Fruit fly (Drosophila melanogaster): ENCODE data around the gene CG14073.

CG14073 gene

dm6 chr3L:18753827-18754226, 66.6 kb downstream of the CG14073 start (continued):
- TF ChIP-seq gfzf (GFP tag; optimal IDR thresholded peaks at IDR 0.05) (no peak), D19A (tag; optimal IDR thresholded peaks at IDR 0.05) (no peak), Hand (GFP tag; optimal IDR thresholded peaks at IDR 0.05) (no peak), psq (GFP tag; optimal IDR thresholded peaks at IDR 0.05) (no peak), CG15514 (GFP tag; optimal IDR thresholded peaks at IDR 0.05) (no peak), CG9797 (GFP tag; optimal IDR thresholded peaks at IDR 0.05) (no peak), slbo (GFP tag; IDR thresholded peaks at IDR 0.05) (no peak), CG11696 (GFP tag; IDR thresholded peaks at IDR 0.05) (no peak), stc (GFP tag; IDR thresholded peaks at IDR 0.05) (no peak; the same call in 1 of the 2 replicates), CG1603 (tag; optimal IDR thresholded peaks at IDR 0.05) (no peak), Gug (GFP tag; IDR thresholded peaks at IDR 0.05) (no peak), CG12155 (GFP tag; optimal IDR thresholded peaks at IDR 0.05) (no peak), CG14014 (GFP tag; IDR thresholded peaks at IDR 0.05) (no peak), Eip74EF (GFP tag; optimal IDR thresholded peaks at IDR 0.05) (peak in 1 of 2 experiments; percentile 38), CG3838 (GFP tag; optimal IDR thresholded peaks at IDR 0.05) (no peak), usp (GFP tag; optimal IDR thresholded peaks at IDR 0.05) (no peak), CG2116 (GFP tag; optimal IDR thresholded peaks at IDR 0.05) (no peak), CG6254 (GFP tag; optimal IDR thresholded peaks at IDR 0.05) (peak; percentile 16), NFAT (GFP tag; IDR thresholded peaks at IDR 0.05) (no peak), Adf1 (GFP tag; IDR thresholded peaks at IDR 0.05) (peak; percentile 81), sug (tag; optimal IDR thresholded peaks at IDR 0.05) (no peak), chif (GFP tag; optimal IDR thresholded peaks at IDR 0.05) (no peak), sob (GFP tag; IDR thresholded peaks at IDR 0.05) (peak; percentile 33; the same call in 1 of the 2 replicates), CG7357 (GFP tag; IDR thresholded peaks at IDR 0.05) (no peak), kni (GFP tag; optimal IDR thresholded peaks at IDR 0.05) (peak; percentile 70), da (GFP tag; optimal IDR thresholded peaks at IDR 0.05) (no peak), E2f1 (GFP tag; IDR thresholded peaks at IDR 0.05) (no peak), bsh (GFP tag; optimal IDR thresholded peaks at IDR 0.05) (peak in 1 of 2 experiments; percentile 0), Ravus (GFP tag; IDR thresholded peaks at IDR 0.05) (0 out of 2 replicates have a peak, but pooled peaks have one; percentile 3), CG12942 (GFP tag; optimal IDR thresholded peaks at IDR 0.05) (no peak), sens (GFP tag) (no peak), CG16815 (GFP tag; optimal IDR thresholded peaks at IDR 0.05) (no peak), so (GFP tag; IDR thresholded peaks at IDR 0.05) (0 out of 3 replicates have a peak, but pooled peaks have one; percentile 50), Drgx (GFP tag; IDR thresholded peaks at IDR 0.05) (peak; percentile 33; the same call in 1 of the 2 replicates), crol (GFP tag; IDR thresholded peaks at IDR 0.05) (no peak), sr (GFP tag; IDR thresholded peaks at IDR 0.05) (no peak), bbx (GFP tag; IDR thresholded peaks at IDR 0.05; ENCODE audit: partially characterized antibody) (peak; percentile 41; the same call in 1 of the 2 replicates), row (GFP tag; IDR thresholded peaks at IDR 0.05) (no peak), CG10147 (GFP tag; optimal IDR thresholded peaks at IDR 0.05) (no peak), tx (GFP tag; optimal IDR thresholded peaks at IDR 0.05) (no peak), CG13287 (GFP tag; IDR thresholded peaks at IDR 0.05; ENCODE audit: partially characterized antibody) (peak; percentile 23; the same call in 1 of the 2 replicates), CG12744 (GFP tag; optimal IDR thresholded peaks at IDR 0.05) (no peak), cg (GFP tag; optimal IDR thresholded peaks at IDR 0.05) (peak; percentile 63), CG6654 (GFP tag; optimal IDR thresholded peaks at IDR 0.05) (no peak), ham (GFP tag; IDR thresholded peaks at IDR 0.05) (no peak), CG6683 (GFP tag; optimal IDR thresholded peaks at IDR 0.05) (no peak), CG11247 (GFP tag; IDR thresholded peaks at IDR 0.05) (no peak), CG18476 (GFP tag; optimal IDR thresholded peaks at IDR 0.05) (no peak), esg (GFP tag; conservative IDR thresholded peaks at IDR 0.05) (no peak), Blimp-1 (GFP tag; optimal IDR thresholded peaks at IDR 0.05) (peak; percentile 99), bigmax (GFP tag; optimal IDR thresholded peaks at IDR 0.05) (no peak)

Data from whole organism, embryonic.